Fruit fly (Drosophila melanogaster) whole organism, embryonic: ENCODE results near the gene Tis11.

Experiments used
- CG10267 ChIP-seq: fragments of 200-800 bp; sonication (Bioruptor generic); optimal IDR thresholded peaks from 2 replicates; lab custom pipeline; 2018; ENCODE audit warnings: missing biosample characterization, mild to moderate bottlenecking, missing genetic modification characterization, moderate library complexity
- CG10321 ChIP-seq: fragments of 200-800 bp; sonication (Bioruptor generic); IDR thresholded peaks from 2 replicates; pipeline ENCODE4 v1.3.6; 2022; ENCODE audit warnings: missing biosample characterization, missing genetic modification characterization
- CG11093 ChIP-seq: fragments of 200-800 bp; sonication (Bioruptor generic); IDR thresholded peaks from 3 replicates; pipeline ENCODE4 v1.3.6; 2022; ENCODE audit warnings: missing biosample characterization, missing genetic modification characterization
- CG12219 ChIP-seq: fragments of 200-800 bp; sonication (Bioruptor generic); optimal IDR thresholded peaks from 3 replicates; lab custom pipeline; 2018; ENCODE audit warnings: missing biosample characterization, mild to moderate bottlenecking, missing genetic modification characterization
- CG16779 ChIP-seq: fragments of 200-800 bp; sonication (Bioruptor generic); IDR thresholded peaks from 2 replicates; pipeline ENCODE4 v1.3.6; 2022; ENCODE audit warnings: missing biosample characterization, missing genetic modification characterization
- CG16863 ChIP-seq: fragments of 200-800 bp; sonication (Bioruptor generic); optimal IDR thresholded peaks from 3 replicates; lab custom pipeline; 2016; ENCODE audit warnings: missing biosample characterization, missing genetic modification characterization
- CG17568 ChIP-seq: fragments of 200-800 bp; sonication (Bioruptor generic); optimal IDR thresholded peaks from 2 replicates; lab custom pipeline; 2018; ENCODE audit warnings: missing biosample characterization, mild to moderate bottlenecking, missing genetic modification characterization, moderate library complexity
- CG18476 ChIP-seq: fragments of 200-800 bp; sonication (Bioruptor generic); optimal IDR thresholded peaks from 2 replicates; lab custom pipeline; 2016; ENCODE audit warnings: missing biosample characterization, mild to moderate bottlenecking, missing genetic modification characterization
- CG2129 ChIP-seq: fragments of 200-800 bp; sonication (Bioruptor generic); IDR thresholded peaks from 2 replicates; pipeline ENCODE4 v1.3.6; 2022; ENCODE audit warnings: missing biosample characterization, missing genetic modification characterization; ENCODE audit not compliant: partially characterized antibody
- CG2712 ChIP-seq: fragments of 200-800 bp; optimal IDR thresholded peaks from 3 replicates; lab custom pipeline; 2019; ENCODE audit warnings: missing biosample characterization, mild to moderate bottlenecking, missing genetic modification characterization, moderate library complexity
- CG30431 ChIP-seq: fragments of 200-800 bp; sonication (Bioruptor generic); optimal IDR thresholded peaks from 2 replicates; lab custom pipeline; 2017; ENCODE audit warnings: missing biosample characterization, missing genetic modification characterization
- CG4360 ChIP-seq: fragments of 200-800 bp; sonication (Bioruptor generic); IDR thresholded peaks from 2 replicates; pipeline ENCODE4 v1.3.6; 2022; ENCODE audit warnings: missing biosample characterization, missing genetic modification characterization
- CG4404 ChIP-seq: fragments of 200-800 bp; sonication (Bioruptor generic); IDR thresholded peaks from 2 replicates; pipeline ENCODE4 v1.3.6; 2022; ENCODE audit warnings: missing biosample characterization, missing genetic modification characterization
- CG4617 ChIP-seq: fragments of 200-800 bp; sonication (Bioruptor generic); optimal IDR thresholded peaks from 3 replicates; lab custom pipeline; 2016; ENCODE audit warnings: missing biosample characterization, missing genetic modification characterization, borderline replicate concordance
- CG4854 ChIP-seq: fragments of 200-800 bp; sonication (Bioruptor generic); optimal IDR thresholded peaks from 2 replicates; lab custom pipeline; 2016; ENCODE audit warnings: missing biosample characterization, missing genetic modification characterization, inconsistent platforms
- CG5180 ChIP-seq: fragments of 200-800 bp; sonication (Bioruptor generic); optimal IDR thresholded peaks from 3 replicates; lab custom pipeline; 2017; ENCODE audit warnings: missing biosample characterization, missing genetic modification characterization, mild to moderate bottlenecking, moderate library complexity, missing genetic modification reagents
- CG7928 ChIP-seq: fragments of 200-800 bp; sonication (Bioruptor generic); optimal IDR thresholded peaks from 2 replicates; lab custom pipeline; 2017; ENCODE audit warnings: missing biosample characterization, mild to moderate bottlenecking, missing genetic modification characterization
- CG7987 ChIP-seq: fragments of 200-800 bp; sonication (Bioruptor generic); optimal IDR thresholded peaks from 2 replicates; lab custom pipeline; 2018; ENCODE audit warnings: missing biosample characterization, mild to moderate bottlenecking, missing genetic modification characterization, moderate library complexity
- CG9876 ChIP-seq: fragments of 200-800 bp; sonication (Bioruptor generic); optimal IDR thresholded peaks from 2 replicates; lab custom pipeline; 2016; ENCODE audit warnings: missing biosample characterization, missing genetic modification characterization
- CG9932 ChIP-seq: fragments of 200-800 bp; sonication (Bioruptor generic); IDR thresholded peaks from 2 replicates; pipeline ENCODE4 v1.3.6; 2022; ENCODE audit warnings: missing biosample characterization, missing genetic modification characterization
- CrebB ChIP-seq: fragments of 200-800 bp; sonication (Bioruptor generic); optimal IDR thresholded peaks from 3 replicates; lab custom pipeline; 2018; ENCODE audit warnings: missing biosample characterization, mild to moderate bottlenecking, missing genetic modification characterization
- Hey ChIP-seq: fragments of 200-800 bp; sonication (Bioruptor generic); optimal IDR thresholded peaks from 3 replicates; lab custom pipeline; 2018; ENCODE audit warnings: missing biosample characterization, mild to moderate bottlenecking, missing genetic modification characterization
- Hr3 ChIP-seq: fragments of 200-800 bp; sonication (Bioruptor generic); optimal IDR thresholded peaks from 3 replicates; lab custom pipeline; 2016; ENCODE audit warnings: missing biosample characterization, missing genetic modification characterization
- Hr78 ChIP-seq, 2 experiments: fragments of 200-800 bp in 1 of 2; fragments of >200 bp in 1 of 2; sonication (Bioruptor generic) in 1 of 2; optimal IDR thresholded peaks; 2 replicates each; lab custom pipeline; 2017 to 2019; ENCODE audit warnings: missing biosample characterization in 2 of 2, missing genetic modification characterization in 2 of 2, mild to moderate bottlenecking in 1 of 2, moderate library complexity in 1 of 2
- Hsf ChIP-seq: fragments of 200-800 bp; sonication (Bioruptor generic); optimal IDR thresholded peaks from 3 replicates; lab custom pipeline; 2016; ENCODE audit warnings: missing biosample characterization, missing genetic modification characterization
- NC2β ChIP-seq: fragments of 200-800 bp; sonication (Bioruptor generic); optimal IDR thresholded peaks from 2 replicates; lab custom pipeline; 2016; ENCODE audit warnings: missing biosample characterization, missing genetic modification characterization
- Oli ChIP-seq: fragments of 200-800 bp; sonication (Bioruptor generic); optimal IDR thresholded peaks from 2 replicates; lab custom pipeline; 2018; ENCODE audit warnings: missing biosample characterization, mild to moderate bottlenecking, missing genetic modification characterization, moderate library complexity
- Pdp1 ChIP-seq, 2 experiments: fragments of 200-800 bp; sonication (Bioruptor generic); optimal IDR thresholded peaks; 3 replicates each; lab custom pipeline; 2016; ENCODE audit warnings: missing biosample characterization in 2 of 2, missing genetic modification characterization in 2 of 2, mild to moderate bottlenecking in 1 of 2, moderate library complexity in 1 of 2
- Xbp1 ChIP-seq: fragments of 200-800 bp; sonication (Bioruptor generic); optimal IDR thresholded peaks from 3 replicates; lab custom pipeline; 2016; ENCODE audit warnings: missing biosample characterization, mild to moderate bottlenecking, missing genetic modification characterization
- ac ChIP-seq: fragments of 200-800 bp; sonication (Bioruptor generic); optimal IDR thresholded peaks from 3 replicates; lab custom pipeline; 2017; ENCODE audit warnings: missing biosample characterization, mild to moderate bottlenecking, missing genetic modification characterization
- cad ChIP-seq: fragments of >200 bp; optimal IDR thresholded peaks from 2 replicates; lab custom pipeline; 2017; ENCODE audit warnings: missing biosample characterization, missing genetic modification characterization
- cas ChIP-seq: fragments of 200-800 bp; sonication (Bioruptor generic); IDR thresholded peaks from 2 replicates; pipeline ENCODE4 v1.3.6; 2022; ENCODE audit warnings: missing biosample characterization, missing genetic modification characterization
- cg ChIP-seq: fragments of 200-800 bp; sonication (Bioruptor generic); optimal IDR thresholded peaks from 3 replicates; lab custom pipeline; 2019; ENCODE audit warnings: missing biosample characterization, mild to moderate bottlenecking, missing genetic modification characterization, moderate library complexity
- croc ChIP-seq: fragments of 200-800 bp; sonication (Bioruptor generic); conservative IDR thresholded peaks from 3 replicates; pipeline ENCODE4 v1.3.6; 2022; ENCODE audit warnings: missing biosample characterization, missing genetic modification characterization
- crol ChIP-seq: fragments of 200-800 bp; sonication (Bioruptor generic); IDR thresholded peaks from 2 replicates; pipeline ENCODE4 v1.3.6; 2022; ENCODE audit warnings: missing biosample characterization, missing genetic modification characterization
- crp ChIP-seq, 2 experiments: fragments of 200-800 bp; sonication (Bioruptor generic); optimal IDR thresholded peaks; 2 replicates in 1 of 2; 3 replicates in 1 of 2; lab custom pipeline; 2017; ENCODE audit warnings: missing biosample characterization in 2 of 2, missing genetic modification characterization in 2 of 2, mild to moderate bottlenecking in 1 of 2, moderate library complexity in 1 of 2
- fd3F ChIP-seq: fragments of 200-800 bp; sonication (Bioruptor generic); optimal IDR thresholded peaks from 2 replicates; lab custom pipeline; 2018; ENCODE audit warnings: missing biosample characterization, mild to moderate bottlenecking, missing genetic modification characterization, moderate library complexity
- gcm ChIP-seq: fragments of 200-800 bp; sonication (Bioruptor generic); optimal IDR thresholded peaks from 2 replicates; lab custom pipeline; 2019; ENCODE audit warnings: missing biosample characterization, mild to moderate bottlenecking, missing genetic modification characterization, moderate library complexity
- her ChIP-seq: fragments of 200-800 bp; sonication (Bioruptor generic); optimal IDR thresholded peaks from 2 replicates; lab custom pipeline; 2016; ENCODE audit warnings: missing biosample characterization, missing genetic modification characterization
- jing ChIP-seq: fragments of 200-800 bp; sonication (Bioruptor generic); optimal IDR thresholded peaks from 2 replicates; lab custom pipeline; 2018; ENCODE audit warnings: missing biosample characterization, mild to moderate bottlenecking, missing genetic modification characterization
- maf-S ChIP-seq: fragments of 200-800 bp; sonication (Bioruptor generic); optimal IDR thresholded peaks from 2 replicates; lab custom pipeline; 2016; ENCODE audit warnings: missing biosample characterization, missing genetic modification characterization
- pb ChIP-seq: fragments of 200-800 bp; sonication (Bioruptor generic); optimal IDR thresholded peaks from 3 replicates; lab custom pipeline; 2016; ENCODE audit warnings: missing biosample characterization, missing genetic modification characterization
- scrt ChIP-seq: fragments of 200-800 bp; sonication (Bioruptor generic); optimal IDR thresholded peaks from 2 replicates; lab custom pipeline; 2018; ENCODE audit warnings: missing biosample characterization, mild to moderate bottlenecking, missing genetic modification characterization, moderate library complexity
- sim ChIP-seq: fragments of 200-800 bp; sonication (Bioruptor generic); IDR thresholded peaks from 2 replicates; pipeline ENCODE4 v1.3.6; 2022; ENCODE audit warnings: missing biosample characterization, missing genetic modification characterization
- stwl ChIP-seq: fragments of 200-800 bp; sonication (Bioruptor generic); optimal IDR thresholded peaks from 3 replicates; lab custom pipeline; 2018; ENCODE audit warnings: missing biosample characterization, mild to moderate bottlenecking, missing genetic modification characterization, moderate library complexity
- tup ChIP-seq: fragments of 200-800 bp; sonication (Bioruptor generic); optimal IDR thresholded peaks from 2 replicates; lab custom pipeline; 2016; ENCODE audit warnings: missing biosample characterization, mild to moderate bottlenecking, missing genetic modification characterization, moderate library complexity
- twi ChIP-seq: fragments of 200-800 bp; optimal IDR thresholded peaks from 2 replicates; lab custom pipeline; 2019; ENCODE audit warnings: missing biosample characterization, mild to moderate bottlenecking, missing genetic modification characterization, moderate library complexity
- wor ChIP-seq: fragments of 200-800 bp; sonication (Bioruptor generic); IDR thresholded peaks from 2 replicates; pipeline ENCODE4 v1.3.6; 2022; ENCODE audit warnings: missing biosample characterization, missing genetic modification characterization

Gene Tis11

dm6 chrX:12708306-12708705 is 49.1 kb downstream of the Tis11 start:
- no peak for TF ChIP-seq NC2β
- peak; percentile 30; the same call in 1 of the 2 replicates for TF ChIP-seq CG4360

dm6 chrX:12718625-12719024 is 59.4 kb downstream of the Tis11 start:
- TF ChIP-seq her (GFP tag; lab: Kevin White, UChicago) (no peak), croc (no peak), CG10267 (tag; lab: Kevin White, UChicago) (no peak), stwl (tag; lab: Kevin White, UChicago) (no peak), Hr78 (GFP tag; optimal IDR thresholded peaks at IDR 0.05; lab: Kevin White, UChicago) (no peak), CG11093 (no peak), pb (GFP tag; lab: Kevin White, UChicago) (no peak), CG18476 (GFP tag; lab: Kevin White, UChicago) (no peak), Xbp1 (no peak), CG9876 (GFP tag; lab: Kevin White, UChicago) (no peak), CG12219 (GFP tag; lab: Kevin White, UChicago) (no peak), twi (tag; lab: Kevin White, UChicago) (peak; percentile 96), CG2712 (no peak), CG5180 (peak; percentile 32), CG4854 (GFP tag; lab: Kevin White, UChicago) (no peak), wor (GFP tag; lab: Robert Waterston, UW) (no peak), CG10321 (GFP tag; lab: Robert Waterston, UW) (0 out of 2 replicates have a peak, but pooled peaks have one; percentile 31), cg (GFP tag; lab: Kevin White, UChicago) (peak; percentile 55), maf-S (GFP tag; lab: Kevin White, UChicago) (no peak), Oli (tag; lab: Kevin White, UChicago) (no peak), Hr3 (no peak), Pdp1 (GFP tag; optimal IDR thresholded peaks at IDR 0.05; lab: Kevin White, UChicago) (no peak), CG16779 (GFP tag; lab: Robert Waterston, UW) (no peak), CG9932 (GFP tag; lab: Robert Waterston, UW) (no peak), ac (GFP tag; lab: Kevin White, UChicago) (no peak), CG4404 (no peak), CG2129 (GFP tag; lab: Robert Waterston, UW) (no peak), sim (GFP tag; lab: Robert Waterston, UW) (0 out of 2 replicates have a peak, but pooled peaks have one; percentile 9), cad (GFP tag; lab: Kevin White, UChicago) (no peak), tup (no peak), crp (GFP tag; optimal IDR thresholded peaks at IDR 0.05; lab: Kevin White, UChicago) (no peak), jing (GFP tag; lab: Kevin White, UChicago) (no peak), crol (GFP tag; lab: Robert Waterston, UW) (peak; percentile 35; the same call in 1 of the 2 replicates), CG7928 (GFP tag; lab: Kevin White, UChicago) (no peak), Hsf (GFP tag; lab: Kevin White, UChicago) (no peak), CG7987 (GFP tag; lab: Kevin White, UChicago) (no peak)

- TF ChIP-seq fd3F (GFP tag; lab: Kevin White, UChicago) (peak; percentile 3), cas (GFP tag; lab: Robert Waterston, UW) (0 out of 2 replicates have a peak, but pooled peaks have one; percentile 29), tup (peak; percentile 57), gcm (GFP tag; lab: Kevin White, UChicago) (no peak), Hey (tag; lab: Kevin White, UChicago) (no peak), scrt (peak; percentile 58), CG17568 (GFP tag; lab: Kevin White, UChicago) (peak; percentile 28), CG16863 (GFP tag; lab: Kevin White, UChicago) (peak; percentile 67), CG30431 (GFP tag; lab: Kevin White, UChicago) (peak; percentile 65), ac (GFP tag; lab: Kevin White, UChicago) (no peak), CrebB (peak; percentile 20), CG11093 (0 out of 3 replicates have a peak, but pooled peaks have one; percentile 51), CG4617 (peak; percentile 47)
These were observed 60.1 kb downstream of the Tis11 start for dm6 chrX:12719152-12719779.
